Worm (Caenorhabditis elegans): ENCODE data around the gene jun-1.

Gene jun-1

DNA sequence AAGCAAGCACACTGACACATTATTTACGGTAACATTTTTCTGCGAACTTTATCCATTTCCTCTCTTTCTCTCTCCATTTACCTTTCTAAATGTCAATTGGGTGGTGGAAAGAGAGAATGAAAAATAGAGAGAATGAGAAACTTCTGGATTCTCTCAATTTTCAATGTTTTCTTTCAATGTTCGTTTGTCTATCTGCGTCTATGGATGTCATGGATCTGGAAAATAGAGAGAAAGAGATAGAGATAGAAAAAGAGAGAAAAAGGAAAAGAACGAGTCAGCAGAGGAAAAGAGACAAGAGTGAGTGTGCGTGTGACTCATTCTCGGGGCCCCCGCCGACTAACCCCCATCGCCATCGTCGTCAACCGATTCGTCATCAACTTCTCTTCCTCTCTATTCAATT is at the start of gene jun-1:
TSS of gene jun-1 (plus strand) at position 307 of the 400 bp plus-strand sequence.
- peak; percentile 54 for TF ChIP-seq cog-1 (tag; optimal IDR thresholded peaks at IDR 0.05)
- TF ChIP-seq ztf-23 (GFP tag; IDR thresholded peaks at IDR 0.05), result no peak

DNA sequence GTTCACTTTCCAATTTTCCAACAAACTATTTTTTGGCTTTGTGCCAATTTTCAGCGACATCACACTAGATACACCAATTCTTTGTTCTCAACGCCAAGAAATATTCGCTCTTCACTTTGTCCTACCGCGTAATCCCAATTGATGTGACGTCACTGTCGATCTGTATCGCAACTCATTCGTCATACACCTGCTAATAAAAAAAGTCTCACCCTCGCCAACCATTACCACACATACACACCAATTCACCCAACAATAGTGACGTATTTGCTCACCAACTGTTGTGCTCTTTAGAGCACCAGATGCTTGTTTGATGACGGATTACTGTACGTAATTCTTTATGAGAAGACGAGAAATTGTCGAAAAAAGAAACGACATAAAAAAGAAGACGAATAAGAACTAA is 49.6 kb upstream of the jun-1 start:
- no peak for TF ChIP-seq tab-1 (GFP tag; IDR thresholded peaks at IDR 0.05)

DNA sequence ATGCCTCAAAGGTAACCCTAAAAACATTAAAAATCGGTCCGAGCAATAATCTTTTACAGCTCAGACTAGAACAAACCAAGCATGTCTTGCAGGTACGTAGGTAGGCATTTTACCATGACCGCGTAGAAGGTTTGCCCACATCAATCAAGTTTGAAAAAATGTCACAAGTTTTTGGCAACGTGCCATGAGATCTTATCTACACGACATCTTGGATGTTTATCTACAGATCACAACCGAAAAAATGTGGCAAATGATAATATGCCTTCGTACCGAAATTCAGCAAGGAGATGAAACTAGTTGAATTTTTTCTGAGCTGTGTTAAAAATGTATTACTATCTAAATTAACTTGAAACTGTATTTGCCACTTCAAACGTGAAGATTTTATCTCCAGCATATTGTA is 48.5 kb upstream of the jun-1 start:
- TF ChIP-seq ztf-23 (GFP tag; IDR thresholded peaks at IDR 0.05) (no peak), flt-1 (GFP tag; IDR thresholded peaks at IDR 0.05) (no peak), tab-1 (GFP tag; IDR thresholded peaks at IDR 0.05) (no peak), med-1 (GFP tag; optimal IDR thresholded peaks at IDR 0.05; ENCODE audit: insufficient read depth) (no peak), klf-2 (GFP tag; conservative IDR thresholded peaks at IDR 0.05) (no peak), ref-1 (GFP tag; conservative IDR thresholded peaks at IDR 0.05) (no peak), T22C8.4 (GFP tag; IDR thresholded peaks at IDR 0.05) (no peak), ztf-29 (GFP tag; IDR thresholded peaks at IDR 0.05) (no peak), cog-1 (tag; optimal IDR thresholded peaks at IDR 0.05) (no peak)

DNA sequence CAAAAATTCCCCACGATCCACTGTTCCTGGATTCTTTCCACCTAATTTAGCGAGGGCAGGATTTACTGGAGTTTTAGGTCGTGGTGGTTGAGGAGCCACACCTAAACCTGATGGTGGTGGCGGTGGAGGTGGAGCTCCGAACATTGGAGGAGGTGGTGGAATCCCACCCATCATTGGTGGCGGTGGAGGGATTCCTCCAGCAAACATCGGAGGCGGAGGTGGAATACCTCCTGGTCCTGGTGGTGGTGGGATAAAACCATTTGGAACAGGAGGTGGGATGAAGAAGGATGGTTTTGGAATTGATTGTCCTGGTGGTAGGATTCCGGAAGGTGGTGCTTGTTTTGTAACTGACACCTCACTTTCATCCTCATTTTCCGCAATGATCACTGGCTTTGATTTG is 43.1 kb upstream of the jun-1 start:
- TF ChIP-seq flt-1 (GFP tag; IDR thresholded peaks at IDR 0.05) (no peak), ztf-23 (GFP tag; IDR thresholded peaks at IDR 0.05) (no peak), ref-1 (GFP tag; conservative IDR thresholded peaks at IDR 0.05) (no peak), ztf-29 (GFP tag; IDR thresholded peaks at IDR 0.05) (no peak), tab-1 (GFP tag; IDR thresholded peaks at IDR 0.05) (no peak), med-1 (GFP tag; optimal IDR thresholded peaks at IDR 0.05; ENCODE audit: insufficient read depth) (no peak), klf-2 (GFP tag; conservative IDR thresholded peaks at IDR 0.05) (no peak), T22C8.4 (GFP tag; IDR thresholded peaks at IDR 0.05) (no peak), cog-1 (tag; optimal IDR thresholded peaks at IDR 0.05) (no peak)

DNA sequence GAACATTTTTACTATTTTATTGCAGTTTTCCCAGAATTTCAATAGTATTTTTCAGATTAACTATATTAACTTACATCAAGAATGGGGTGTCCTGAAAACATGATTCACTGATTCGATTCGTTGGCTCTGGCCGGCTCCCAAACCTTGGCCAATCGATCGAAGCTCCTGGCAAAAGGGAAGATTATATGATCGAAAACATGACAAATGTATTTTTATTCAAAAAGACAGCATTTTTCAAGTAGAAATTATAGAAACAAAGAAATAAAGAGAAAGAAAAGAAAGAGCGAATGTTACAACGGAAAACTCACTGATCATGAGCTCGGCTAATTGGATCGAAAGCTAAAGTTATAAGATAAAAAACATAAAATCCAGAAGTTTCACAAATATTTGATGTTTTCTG is 42.2 kb upstream of the jun-1 start, which contains the start of gene T24B8.4:
TSS of gene T24B8.4 (minus strand) at position 101 of the 400 bp plus-strand sequence.
- TF ChIP-seq cog-1 (tag; optimal IDR thresholded peaks at IDR 0.05), result no peak
- no peak for TF ChIP-seq T22C8.4 (GFP tag; IDR thresholded peaks at IDR 0.05)
- TF ChIP-seq flt-1 (GFP tag; IDR thresholded peaks at IDR 0.05), result no peak
- no peak for TF ChIP-seq ztf-29 (GFP tag; IDR thresholded peaks at IDR 0.05)
- no peak for TF ChIP-seq ztf-23 (GFP tag; IDR thresholded peaks at IDR 0.05)
- no peak for TF ChIP-seq ref-1 (GFP tag; conservative IDR thresholded peaks at IDR 0.05)
- TF ChIP-seq tab-1 (GFP tag; IDR thresholded peaks at IDR 0.05), result no peak
- no peak for TF ChIP-seq med-1 (GFP tag; optimal IDR thresholded peaks at IDR 0.05; ENCODE audit: insufficient read depth)

DNA sequence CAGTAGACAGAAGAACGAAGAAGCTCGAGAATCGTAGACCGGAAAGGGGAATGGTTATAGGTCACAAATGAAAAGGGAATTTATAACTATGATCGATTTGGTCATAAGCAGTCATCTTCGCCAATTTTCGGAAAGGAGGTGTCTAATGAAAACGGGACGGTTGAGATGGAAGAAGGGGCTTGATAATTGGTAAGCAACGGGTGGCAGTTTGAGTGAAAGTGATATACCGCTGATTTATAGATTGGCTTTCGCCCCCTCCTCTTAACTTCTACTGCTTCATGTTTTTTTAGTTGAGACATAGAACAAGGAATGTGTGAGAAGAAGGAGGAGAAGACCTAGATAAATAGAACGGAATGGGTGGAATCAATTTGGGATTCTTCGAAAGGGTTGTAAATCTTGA is 40.2 kb upstream of the jun-1 start:
- TF ChIP-seq med-1 (GFP tag; optimal IDR thresholded peaks at IDR 0.05; ENCODE audit: insufficient read depth), result no peak
- TF ChIP-seq ztf-23 (GFP tag; IDR thresholded peaks at IDR 0.05), result no peak
- TF ChIP-seq klf-2 (GFP tag; conservative IDR thresholded peaks at IDR 0.05), result no peak
- TF ChIP-seq cog-1 (tag; optimal IDR thresholded peaks at IDR 0.05), result no peak
- TF ChIP-seq tab-1 (GFP tag; IDR thresholded peaks at IDR 0.05), result no peak
- no peak for TF ChIP-seq T22C8.4 (GFP tag; IDR thresholded peaks at IDR 0.05)
- TF ChIP-seq flt-1 (GFP tag; IDR thresholded peaks at IDR 0.05), result no peak
- no peak for TF ChIP-seq ref-1 (GFP tag; conservative IDR thresholded peaks at IDR 0.05)
- TF ChIP-seq ztf-29 (GFP tag; IDR thresholded peaks at IDR 0.05), result no peak

DNA sequence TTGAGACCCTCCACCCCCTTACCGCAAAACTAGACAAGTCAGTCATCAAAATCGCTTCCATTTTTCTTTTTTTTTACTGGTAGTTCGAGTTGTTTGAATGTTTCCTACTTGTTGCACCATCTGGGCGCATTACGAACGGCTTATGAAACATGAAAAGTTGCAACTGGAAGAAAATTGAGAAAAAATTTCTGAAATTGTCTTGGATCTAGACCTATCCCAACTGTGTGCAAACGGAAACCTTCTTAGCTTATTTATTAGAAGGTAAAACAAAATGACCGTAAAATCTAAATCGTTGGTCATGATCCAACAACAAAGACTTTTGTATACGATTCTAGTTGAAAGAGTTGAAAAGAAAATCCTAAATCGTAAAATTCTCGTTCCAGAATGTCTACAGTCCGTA is 38.5 kb upstream of the jun-1 start:
- TF ChIP-seq cog-1 (tag; optimal IDR thresholded peaks at IDR 0.05), result no peak
- TF ChIP-seq med-1 (GFP tag; optimal IDR thresholded peaks at IDR 0.05; ENCODE audit: insufficient read depth), result no peak

DNA sequence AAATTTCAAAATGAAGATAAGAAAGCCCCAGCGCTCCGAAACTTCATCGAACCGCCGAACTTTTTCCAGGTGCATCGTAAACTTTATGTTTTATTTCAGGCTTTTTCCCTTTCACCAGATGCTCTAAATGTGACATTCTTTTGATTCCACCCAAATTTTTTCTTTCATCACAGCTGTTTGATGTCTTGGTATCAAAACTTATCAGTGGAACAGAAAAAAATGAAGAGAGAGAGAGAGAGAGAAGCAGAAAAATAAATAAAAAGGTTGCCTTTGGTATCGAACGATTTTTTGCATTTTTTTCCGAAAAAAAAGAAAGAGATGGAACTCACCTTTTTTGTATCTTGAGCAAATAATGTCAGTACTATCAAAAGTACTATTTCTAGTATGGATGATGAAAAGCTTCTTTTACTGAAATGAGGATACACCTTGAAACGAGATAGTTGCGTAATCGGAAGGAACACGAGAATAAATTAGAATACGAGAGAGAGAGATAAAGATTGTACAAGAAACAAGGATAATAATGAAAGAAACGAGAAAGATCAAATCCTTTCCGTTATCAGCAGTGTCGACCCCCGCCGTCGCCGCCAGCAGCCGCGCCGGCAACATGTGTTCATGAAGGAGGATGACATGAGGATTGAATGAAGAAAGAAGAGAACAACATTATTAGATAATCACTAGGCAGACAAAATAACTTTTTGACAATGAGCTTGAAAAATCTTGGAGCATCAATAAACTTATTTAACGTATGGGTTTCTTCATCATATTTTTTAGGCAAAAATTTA is 36.7 kb upstream of the jun-1 start:
- TF ChIP-seq klf-2 (GFP tag; conservative IDR thresholded peaks at IDR 0.05) (no peak), ztf-29 (GFP tag; IDR thresholded peaks at IDR 0.05) (no peak), T22C8.4 (GFP tag; IDR thresholded peaks at IDR 0.05) (no peak), cog-1 (tag; optimal IDR thresholded peaks at IDR 0.05) (no peak), ztf-23 (GFP tag; IDR thresholded peaks at IDR 0.05) (no peak), med-1 (GFP tag; optimal IDR thresholded peaks at IDR 0.05; ENCODE audit: insufficient read depth) (no peak), flt-1 (GFP tag; IDR thresholded peaks at IDR 0.05) (no peak), tab-1 (GFP tag; IDR thresholded peaks at IDR 0.05) (no peak), ref-1 (GFP tag; conservative IDR thresholded peaks at IDR 0.05) (no peak)

DNA sequence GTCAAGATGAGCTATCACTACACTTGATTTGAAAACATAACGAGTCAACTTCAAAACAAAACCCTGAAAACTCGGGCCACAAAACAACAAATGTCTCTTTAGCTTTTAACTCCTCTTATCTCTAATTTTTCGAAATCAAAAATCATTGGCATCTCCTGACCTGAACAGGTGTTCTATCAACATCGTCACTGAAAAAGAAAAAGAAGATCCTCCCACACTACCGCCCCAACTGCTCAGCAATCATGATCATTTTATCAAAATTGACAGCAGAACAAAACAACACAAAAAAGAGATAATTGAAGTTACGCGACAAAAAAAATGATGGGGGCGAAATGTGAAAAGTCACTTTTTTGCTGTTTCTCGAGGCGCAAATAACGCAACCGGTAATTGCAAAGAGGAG is 34.6 kb upstream of the jun-1 start:
- TF ChIP-seq ref-1 (GFP tag; conservative IDR thresholded peaks at IDR 0.05), result no peak
- no peak for TF ChIP-seq tab-1 (GFP tag; IDR thresholded peaks at IDR 0.05)
- no peak for TF ChIP-seq cog-1 (tag; optimal IDR thresholded peaks at IDR 0.05)
- TF ChIP-seq T22C8.4 (GFP tag; IDR thresholded peaks at IDR 0.05), result no peak
- TF ChIP-seq med-1 (GFP tag; optimal IDR thresholded peaks at IDR 0.05; ENCODE audit: insufficient read depth), result no peak
- TF ChIP-seq klf-2 (GFP tag; conservative IDR thresholded peaks at IDR 0.05), result no peak
- TF ChIP-seq flt-1 (GFP tag; IDR thresholded peaks at IDR 0.05), result no peak
- TF ChIP-seq ztf-23 (GFP tag; IDR thresholded peaks at IDR 0.05), result no peak

DNA sequence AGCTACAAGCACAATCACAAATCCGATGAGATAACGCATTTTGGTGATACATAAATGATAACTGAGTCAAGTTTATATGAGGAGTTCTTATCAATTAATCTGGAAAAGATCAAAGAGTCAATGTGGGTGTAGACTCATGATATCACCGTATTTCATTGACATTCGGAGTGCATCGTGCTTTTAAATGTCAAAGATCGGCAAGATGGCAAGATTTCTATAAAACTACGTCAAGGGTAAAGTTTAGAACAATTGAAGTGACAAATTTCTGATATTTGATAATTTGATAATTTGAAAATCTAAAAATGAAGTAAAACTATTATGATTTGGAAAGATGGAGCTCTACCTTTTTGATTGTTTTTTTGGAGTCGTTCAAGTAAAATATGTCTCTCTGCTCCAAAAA is 29.9 kb upstream of the jun-1 start, which contains the start of gene sysm-1:
TSS of gene sysm-1 (minus strand) at position 101 of the 400 bp plus-strand sequence.
- no peak for TF ChIP-seq cog-1 (tag; optimal IDR thresholded peaks at IDR 0.05)
- no peak for TF ChIP-seq klf-2 (GFP tag; conservative IDR thresholded peaks at IDR 0.05)
- no peak for TF ChIP-seq flt-1 (GFP tag; IDR thresholded peaks at IDR 0.05)
- no peak for TF ChIP-seq ztf-23 (GFP tag; IDR thresholded peaks at IDR 0.05)
- no peak for TF ChIP-seq med-1 (GFP tag; optimal IDR thresholded peaks at IDR 0.05; ENCODE audit: insufficient read depth)
- no peak for TF ChIP-seq T22C8.4 (GFP tag; IDR thresholded peaks at IDR 0.05)
- TF ChIP-seq ztf-29 (GFP tag; IDR thresholded peaks at IDR 0.05), result no peak
- TF ChIP-seq ref-1 (GFP tag; conservative IDR thresholded peaks at IDR 0.05), result no peak
- TF ChIP-seq tab-1 (GFP tag; IDR thresholded peaks at IDR 0.05), result no peak

Measured in whole organism, midembryonic.